Fruit fly (Drosophila melanogaster) whole organism, embryonic: ENCODE data around the gene Nsun5.

ENCODE experiments used
- Bdp1 ChIP-seq: fragments of 200-800 bp; sonication (Bioruptor generic); optimal IDR thresholded peaks from 3 replicates; lab custom pipeline; 2016; ENCODE audit warnings: missing biosample characterization, missing genetic modification characterization
- Bteb2 ChIP-seq: fragments of 200-800 bp; sonication (Bioruptor generic); optimal IDR thresholded peaks from 2 replicates; lab custom pipeline; 2016; ENCODE audit warnings: missing biosample characterization, missing genetic modification characterization
- CG12219 ChIP-seq: fragments of 200-800 bp; sonication (Bioruptor generic); optimal IDR thresholded peaks from 3 replicates; lab custom pipeline; 2018; ENCODE audit warnings: missing biosample characterization, mild to moderate bottlenecking, missing genetic modification characterization
- CG12659 ChIP-seq: fragments of 200-800 bp; sonication (Bioruptor generic); optimal IDR thresholded peaks from 3 replicates; lab custom pipeline; 2017; ENCODE audit warnings: mild to moderate bottlenecking, missing biosample characterization, missing genetic modification reagents, missing genetic modification characterization
- CG12769 ChIP-seq: fragments of 200-800 bp; sonication (Bioruptor generic); optimal IDR thresholded peaks from 2 replicates; lab custom pipeline; 2019; ENCODE audit warnings: missing biosample characterization, mild to moderate bottlenecking, missing genetic modification characterization, moderate library complexity
- CG14667 ChIP-seq: fragments of 200-800 bp; sonication (Bioruptor generic); IDR thresholded peaks from 2 replicates; pipeline ENCODE4 v1.3.6; 2022; ENCODE audit warnings: missing biosample characterization, missing genetic modification characterization
- CG1529 ChIP-seq: fragments of 200-800 bp; sonication (Bioruptor generic); optimal IDR thresholded peaks from 3 replicates; lab custom pipeline; 2018; ENCODE audit warnings: missing biosample characterization, missing genetic modification characterization
- CG16815 ChIP-seq: fragments of 200-800 bp; sonication (Bioruptor generic); optimal IDR thresholded peaks from 3 replicates; lab custom pipeline; 2017; ENCODE audit warnings: missing biosample characterization, mild to moderate bottlenecking, missing genetic modification characterization
- CG17385 ChIP-seq: fragments of 200-800 bp; sonication (Bioruptor generic); optimal IDR thresholded peaks from 3 replicates; lab custom pipeline; 2018; ENCODE audit warnings: missing biosample characterization, mild to moderate bottlenecking, missing genetic modification characterization
- CG17612 ChIP-seq: fragments of 200-800 bp; sonication (Bioruptor generic); IDR thresholded peaks from 2 replicates; pipeline ENCODE4 v1.3.6; 2022; ENCODE audit warnings: missing biosample characterization, missing genetic modification characterization
- CG18262 ChIP-seq: fragments of 200-800 bp; optimal IDR thresholded peaks from 3 replicates; lab custom pipeline; 2019; ENCODE audit warnings: missing biosample characterization, mild to moderate bottlenecking, missing genetic modification characterization, moderate library complexity
- CG3847 ChIP-seq: fragments of 200-800 bp; sonication (Bioruptor generic); IDR thresholded peaks from 2 replicates; pipeline ENCODE4 v1.3.6; 2022; ENCODE audit warnings: missing biosample characterization, missing genetic modification characterization
- CG5953 ChIP-seq: fragments of 200-800 bp; sonication (Bioruptor generic); IDR thresholded peaks from 2 replicates; pipeline ENCODE4 v1.3.6; 2022; ENCODE audit warnings: missing biosample characterization, missing genetic modification characterization
- CG6689 ChIP-seq: fragments of 200-800 bp; sonication (Bioruptor generic); IDR thresholded peaks from 2 replicates; pipeline ENCODE4 v1.3.6; 2022; ENCODE audit warnings: missing biosample characterization, missing genetic modification characterization
- CG7556 ChIP-seq: fragments of 200-800 bp; sonication (Bioruptor generic); optimal IDR thresholded peaks from 2 replicates; lab custom pipeline; 2017; ENCODE audit warnings: missing biosample characterization, mild to moderate bottlenecking, missing genetic modification characterization
- CG8089 ChIP-seq: fragments of 200-800 bp; sonication (Bioruptor generic); optimal IDR thresholded peaks from 3 replicates; lab custom pipeline; 2016; ENCODE audit warnings: missing biosample characterization, missing genetic modification characterization
- CG8924 ChIP-seq: fragments of 200-800 bp; optimal IDR thresholded peaks from 3 replicates; lab custom pipeline; 2019; ENCODE audit warnings: missing biosample characterization, mild to moderate bottlenecking, missing genetic modification characterization, moderate library complexity
- CG9215 ChIP-seq: fragments of 200-800 bp; sonication (Bioruptor generic); IDR thresholded peaks from 2 replicates; pipeline ENCODE4 v1.3.6; 2022; ENCODE audit warnings: missing biosample characterization, missing genetic modification characterization
- H2.0 ChIP-seq: fragments of 200-800 bp; sonication (Bioruptor generic); IDR thresholded peaks from 2 replicates; pipeline ENCODE4 v1.3.6; 2022; ENCODE audit warnings: missing biosample characterization, missing genetic modification characterization
- HLH4C ChIP-seq: fragments of 200-800 bp; sonication (Bioruptor generic); IDR thresholded peaks from 3 replicates; pipeline ENCODE4 v1.3.6; 2022; ENCODE audit warnings: missing biosample characterization, missing genetic modification characterization; ENCODE audit not compliant: partially characterized antibody
- Hand ChIP-seq: fragments of 200-800 bp; sonication (Bioruptor generic); optimal IDR thresholded peaks from 2 replicates; lab custom pipeline; 2017; ENCODE audit warnings: mild to moderate bottlenecking, missing biosample characterization, missing genetic modification reagents, missing genetic modification characterization
- Hr78 ChIP-seq, 2 experiments: fragments of 200-800 bp in 1 of 2; fragments of >200 bp in 1 of 2; sonication (Bioruptor generic) in 1 of 2; optimal IDR thresholded peaks; 2 replicates each; lab custom pipeline; 2017 to 2019; ENCODE audit warnings: missing biosample characterization in 2 of 2, missing genetic modification characterization in 2 of 2, mild to moderate bottlenecking in 1 of 2, moderate library complexity in 1 of 2
- Neu2 ChIP-seq: fragments of 200-800 bp; sonication (Bioruptor generic); optimal IDR thresholded peaks from 3 replicates; lab custom pipeline; 2016; ENCODE audit warnings: missing biosample characterization, missing genetic modification characterization, borderline replicate concordance
- Rx ChIP-seq: fragments of 200-800 bp; sonication (Bioruptor generic); IDR thresholded peaks from 2 replicates; pipeline ENCODE4 v1.3.6; 2022; ENCODE audit warnings: missing biosample characterization, missing genetic modification characterization
- Sry-δ ChIP-seq: fragments of 200-800 bp; sonication (Bioruptor generic); optimal IDR thresholded peaks from 2 replicates; lab custom pipeline; 2016; ENCODE audit warnings: missing biosample characterization, missing genetic modification characterization
- Tbp ChIP-seq: fragments of >200 bp; optimal IDR thresholded peaks from 2 replicates; lab custom pipeline; 2018; ENCODE audit warnings: missing biosample characterization, missing genetic modification characterization
- YL-1 ChIP-seq: fragments of 200-800 bp; sonication (Bioruptor generic); optimal IDR thresholded peaks from 3 replicates; lab custom pipeline; 2017; ENCODE audit warnings: missing biosample characterization, mild to moderate bottlenecking, missing genetic modification characterization
- ash1 ChIP-seq: fragments of 200-800 bp; sonication (Bioruptor generic); optimal IDR thresholded peaks from 2 replicates; lab custom pipeline; 2018; ENCODE audit warnings: missing biosample characterization, mild to moderate bottlenecking, missing genetic modification characterization
- cas ChIP-seq: fragments of 200-800 bp; sonication (Bioruptor generic); IDR thresholded peaks from 2 replicates; pipeline ENCODE4 v1.3.6; 2022; ENCODE audit warnings: missing biosample characterization, missing genetic modification characterization
- cato ChIP-seq: fragments of 200-800 bp; sonication (Bioruptor generic); optimal IDR thresholded peaks from 2 replicates; lab custom pipeline; 2016; ENCODE audit warnings: missing biosample characterization, missing genetic modification characterization, borderline replicate concordance
- danr ChIP-seq: fragments of 200-800 bp; sonication (Bioruptor generic); IDR thresholded peaks from 2 replicates; pipeline ENCODE4 v1.3.6; 2022; ENCODE audit warnings: missing biosample characterization, missing genetic modification characterization
- dmrt99B ChIP-seq: fragments of 200-800 bp; sonication (Bioruptor generic); optimal IDR thresholded peaks from 2 replicates; lab custom pipeline; 2018; ENCODE audit warnings: missing biosample characterization, mild to moderate bottlenecking, missing genetic modification characterization, moderate library complexity
- fd102C ChIP-seq: fragments of 200-800 bp; sonication (Bioruptor generic); optimal IDR thresholded peaks from 2 replicates; lab custom pipeline; 2018; ENCODE audit warnings: missing biosample characterization, mild to moderate bottlenecking, missing genetic modification characterization, moderate library complexity
- fd96Cb ChIP-seq: fragments of 200-800 bp; sonication (Bioruptor generic); optimal IDR thresholded peaks from 2 replicates; lab custom pipeline; 2018; ENCODE audit warnings: missing biosample characterization, mild to moderate bottlenecking, missing genetic modification characterization, moderate library complexity
- grau ChIP-seq: fragments of 200-800 bp; optimal IDR thresholded peaks from 3 replicates; lab custom pipeline; 2019; ENCODE audit warnings: missing biosample characterization, mild to moderate bottlenecking, missing genetic modification characterization, moderate library complexity
- gsb ChIP-seq: fragments of 200-800 bp; sonication (Bioruptor generic); IDR thresholded peaks from 2 replicates; pipeline ENCODE4 v1.3.6; 2022; ENCODE audit warnings: missing biosample characterization, missing genetic modification characterization
- salm ChIP-seq: fragments of 200-800 bp; sonication (Bioruptor generic); optimal IDR thresholded peaks from 2 replicates; lab custom pipeline; 2018; ENCODE audit warnings: missing biosample characterization, mild to moderate bottlenecking, missing genetic modification characterization
- tio ChIP-seq: fragments of 200-800 bp; sonication (Bioruptor generic); optimal IDR thresholded peaks from 2 replicates; lab custom pipeline; 2017; ENCODE audit warnings: missing biosample characterization, missing genetic modification characterization, inconsistent platforms
- wor ChIP-seq: fragments of 200-800 bp; sonication (Bioruptor generic); IDR thresholded peaks from 2 replicates; pipeline ENCODE4 v1.3.6; 2022; ENCODE audit warnings: missing biosample characterization, missing genetic modification characterization

The Nsun5 gene

DNA sequence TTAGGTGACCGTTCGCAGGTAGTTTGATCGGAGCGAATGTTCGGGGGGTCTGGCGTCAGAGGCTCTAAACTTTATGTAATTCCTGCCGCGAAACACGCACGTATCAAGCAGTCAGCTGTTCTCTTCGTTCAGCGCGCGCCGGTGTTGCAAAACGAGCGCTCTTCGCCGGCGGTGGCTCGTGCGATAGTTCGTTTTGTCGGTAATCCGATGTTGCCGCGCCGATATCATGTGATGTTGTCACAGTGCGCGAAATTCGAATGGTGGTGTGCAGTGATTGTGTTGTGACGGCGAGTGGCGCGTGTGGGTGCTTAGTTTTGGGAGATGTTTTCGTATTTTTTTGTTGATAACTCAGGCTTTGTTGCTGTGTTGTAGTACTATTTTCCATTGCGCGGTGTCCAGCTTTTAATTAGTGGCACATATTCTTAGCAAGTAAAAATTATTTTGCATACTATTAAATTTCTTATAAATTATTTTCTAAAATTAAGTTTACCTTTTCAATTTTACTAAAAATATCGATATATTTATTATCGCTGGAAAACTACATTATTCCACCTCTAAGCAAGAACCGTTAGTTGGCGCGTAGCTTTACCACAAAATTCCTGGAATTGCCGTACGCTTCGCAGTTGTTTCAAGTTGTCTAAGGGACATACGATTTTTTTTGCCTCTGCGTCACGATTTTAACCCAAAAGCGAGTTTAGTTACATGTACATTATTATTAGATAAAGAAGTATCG is 5.3 kb downstream of the Nsun5 start, which contains the start of gene nanos (continued):
- TF ChIP-seq CG5953 (no peak), CG17385 (GFP tag; lab: Kevin White, UChicago) (peak; percentile 34), fd96Cb (tag; lab: Kevin White, UChicago) (peak; percentile 9), Bdp1 (GFP tag; lab: Kevin White, UChicago) (peak; percentile 50), CG16815 (GFP tag; lab: Kevin White, UChicago) (peak; percentile 36), Bteb2 (peak; percentile 51), CG12769 (tag; lab: Kevin White, UChicago) (peak; percentile 57), CG8089 (GFP tag; lab: Kevin White, UChicago) (no peak), grau (peak; percentile 51), CG7556 (GFP tag; lab: Kevin White, UChicago) (peak; percentile 14), cato (peak; percentile 3), CG14667 (GFP tag; lab: Robert Waterston, UW) (no peak; the same call in 1 of the 2 replicates), danr (GFP tag; lab: Robert Waterston, UW) (peak; percentile 16; the same call in 1 of the 2 replicates), HLH4C (GFP tag; lab: Robert Waterston, UW) (peak; percentile 95), Hr78 (GFP tag; optimal IDR thresholded peaks at IDR 0.05; lab: Kevin White, UChicago) (peak in 1 of 2 experiments; percentile 57), CG6689 (GFP tag; lab: Robert Waterston, UW) (0 out of 2 replicates have a peak, but pooled peaks have one; percentile 23), CG9215 (peak; percentile 59), CG12219 (GFP tag; lab: Kevin White, UChicago) (no peak), YL-1 (GFP tag; lab: Kevin White, UChicago) (peak; percentile 81), CG1529 (GFP tag; lab: Kevin White, UChicago) (peak; percentile 35), H2.0 (GFP tag; lab: Robert Waterston, UW) (peak; percentile 59; the same call in 1 of the 2 replicates), Hand (GFP tag; lab: Kevin White, UChicago) (no peak), CG8924 (tag; lab: Kevin White, UChicago) (peak; percentile 21), tio (GFP tag; lab: Kevin White, UChicago) (no peak), dmrt99B (tag; lab: Kevin White, UChicago) (no peak), Rx (peak; percentile 42; the same call in 1 of the 2 replicates), Tbp (GFP tag; lab: Kevin White, UChicago) (no peak), cas (GFP tag; lab: Robert Waterston, UW) (no peak; the same call in 1 of the 2 replicates), gsb (GFP tag; lab: Robert Waterston, UW) (no peak), wor (GFP tag; lab: Robert Waterston, UW) (no peak), ash1 (GFP tag; lab: Kevin White, UChicago) (peak; percentile 69), Sry-δ (GFP tag; lab: Kevin White, UChicago) (peak; percentile 95), CG17612 (GFP tag; lab: Robert Waterston, UW) (no peak), salm (no peak), CG18262 (peak; percentile 26), Neu2 (GFP tag; lab: Kevin White, UChicago) (no peak), CG12659 (GFP tag; lab: Kevin White, UChicago) (peak; percentile 84), CG3847 (GFP tag; lab: Robert Waterston, UW) (peak; percentile 92), fd102C (GFP tag; lab: Kevin White, UChicago) (no peak)
